Worm (Caenorhabditis elegans): Measurements from ENCODE around the gene ZC84.7.

DNA sequence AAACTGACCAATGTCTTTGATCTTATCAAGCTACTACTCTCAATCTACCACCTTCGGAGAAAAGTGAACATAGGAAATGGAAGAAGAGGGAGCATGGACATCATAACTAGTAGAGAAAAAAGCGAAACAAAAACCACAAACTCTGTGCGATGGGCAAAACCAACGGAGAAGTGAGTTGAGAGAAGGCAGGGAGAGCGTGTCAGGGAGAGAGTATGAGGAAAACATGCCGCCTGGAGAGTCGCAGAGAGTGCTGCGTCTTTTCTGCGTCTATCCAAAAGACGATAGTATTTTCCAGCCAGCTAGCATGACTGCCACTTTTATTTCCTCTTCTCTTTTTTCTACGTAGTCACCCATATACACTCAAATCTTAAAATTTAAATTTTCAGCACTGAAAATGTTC, 54.2 kb downstream of the ZC84.7 start, which contains the start of gene saeg-2:
- TF ChIP-seq unc-62 (GFP tag; optimal IDR thresholded peaks at IDR 0.05) (no peak), lin-15B (tag; optimal IDR thresholded peaks at IDR 0.05) (no peak), snpc-4 (tag; optimal IDR thresholded peaks at IDR 0.05) (peak; percentile 19)
